Fruit fly (Drosophila melanogaster) whole organism, embryonic: ENCODE results near the gene alphaCOP.
A peak's percentile ranks its signal among the peaks of the same experiment; 100 is the strongest.

Source experiments
- ATbp ChIP-seq: fragments of 200-800 bp; sonication (Bioruptor generic); optimal IDR thresholded peaks from 2 replicates; lab custom pipeline; 2017; ENCODE audit warnings: missing biosample characterization, mild to moderate bottlenecking, missing genetic modification characterization, missing genetic modification reagents
- CG10321 ChIP-seq: fragments of 200-800 bp; sonication (Bioruptor generic); IDR thresholded peaks from 2 replicates; pipeline ENCODE4 v1.3.6; 2022; ENCODE audit warnings: missing biosample characterization, missing genetic modification characterization
- CG10959 ChIP-seq: fragments of 200-800 bp; sonication (Bioruptor generic); IDR thresholded peaks from 2 replicates; pipeline ENCODE4 v1.3.6; 2022; ENCODE audit warnings: missing biosample characterization, missing genetic modification characterization
- CG11093 ChIP-seq: fragments of 200-800 bp; sonication (Bioruptor generic); IDR thresholded peaks from 3 replicates; pipeline ENCODE4 v1.3.6; 2022; ENCODE audit warnings: missing biosample characterization, missing genetic modification characterization
- CG11696 ChIP-seq: fragments of 200-800 bp; sonication (Bioruptor generic); IDR thresholded peaks from 2 replicates; pipeline ENCODE4 v1.3.6; 2022; ENCODE audit warnings: missing biosample characterization, missing genetic modification characterization
- CG12155 ChIP-seq: fragments of 200-800 bp; sonication (Bioruptor generic); optimal IDR thresholded peaks from 3 replicates; lab custom pipeline; 2016; ENCODE audit warnings: missing biosample characterization, missing genetic modification characterization
- CG14014 ChIP-seq: fragments of 200-800 bp; sonication (Bioruptor generic); IDR thresholded peaks from 2 replicates; pipeline ENCODE4 v1.3.6; 2022; ENCODE audit warnings: missing biosample characterization, missing genetic modification characterization
- CG14667 ChIP-seq: fragments of 200-800 bp; sonication (Bioruptor generic); IDR thresholded peaks from 2 replicates; pipeline ENCODE4 v1.3.6; 2022; ENCODE audit warnings: missing biosample characterization, missing genetic modification characterization
- CG14860 ChIP-seq: fragments of 200-800 bp; sonication (Bioruptor generic); IDR thresholded peaks from 3 replicates; pipeline ENCODE4 v1.3.6; 2022; ENCODE audit warnings: missing biosample characterization, missing genetic modification characterization; ENCODE audit not compliant: partially characterized antibody
- CG18764 ChIP-seq: fragments of 200-800 bp; sonication (Bioruptor generic); optimal IDR thresholded peaks from 3 replicates; lab custom pipeline; 2016; ENCODE audit warnings: missing biosample characterization, missing genetic modification characterization
- CG2678 ChIP-seq: fragments of 200-800 bp; sonication (Bioruptor generic); optimal IDR thresholded peaks from 3 replicates; lab custom pipeline; 2019; ENCODE audit warnings: missing biosample characterization, mild to moderate bottlenecking, missing genetic modification characterization, moderate library complexity
- CG2875 ChIP-seq: fragments of 200-800 bp; sonication (Bioruptor generic); optimal IDR thresholded peaks from 2 replicates; lab custom pipeline; 2017; ENCODE audit warnings: missing biosample characterization, mild to moderate bottlenecking, missing genetic modification characterization, missing genetic modification reagents
- CG34224 ChIP-seq: fragments of 200-800 bp; sonication (Bioruptor generic); IDR thresholded peaks from 3 replicates; pipeline ENCODE4 v1.3.6; 2022; ENCODE audit warnings: missing biosample characterization, missing genetic modification characterization; ENCODE audit not compliant: partially characterized antibody
- CG4328 ChIP-seq: fragments of 200-800 bp; sonication (Bioruptor generic); optimal IDR thresholded peaks from 3 replicates; lab custom pipeline; 2017; ENCODE audit warnings: missing biosample characterization, missing genetic modification reagents, missing genetic modification characterization
- CG4360 ChIP-seq: fragments of 200-800 bp; sonication (Bioruptor generic); IDR thresholded peaks from 2 replicates; pipeline ENCODE4 v1.3.6; 2022; ENCODE audit warnings: missing biosample characterization, missing genetic modification characterization
- CG5245 ChIP-seq: fragments of 200-800 bp; sonication (Bioruptor generic); optimal IDR thresholded peaks from 3 replicates; lab custom pipeline; 2016; ENCODE audit warnings: missing biosample characterization, missing genetic modification characterization
- CG5953 ChIP-seq: fragments of 200-800 bp; sonication (Bioruptor generic); IDR thresholded peaks from 2 replicates; pipeline ENCODE4 v1.3.6; 2022; ENCODE audit warnings: missing biosample characterization, missing genetic modification characterization
- CG7556 ChIP-seq: fragments of 200-800 bp; sonication (Bioruptor generic); optimal IDR thresholded peaks from 2 replicates; lab custom pipeline; 2017; ENCODE audit warnings: missing biosample characterization, mild to moderate bottlenecking, missing genetic modification characterization
- CG9215 ChIP-seq: fragments of 200-800 bp; sonication (Bioruptor generic); IDR thresholded peaks from 2 replicates; pipeline ENCODE4 v1.3.6; 2022; ENCODE audit warnings: missing biosample characterization, missing genetic modification characterization
- CG9876 ChIP-seq: fragments of 200-800 bp; sonication (Bioruptor generic); optimal IDR thresholded peaks from 2 replicates; lab custom pipeline; 2016; ENCODE audit warnings: missing biosample characterization, missing genetic modification characterization
- CG9932 ChIP-seq: fragments of 200-800 bp; sonication (Bioruptor generic); IDR thresholded peaks from 2 replicates; pipeline ENCODE4 v1.3.6; 2022; ENCODE audit warnings: missing biosample characterization, missing genetic modification characterization
- D ChIP-seq, 2 experiments: fragments of 200-800 bp in 1 of 2; fragments of >200 bp in 1 of 2; sonication (Bioruptor generic) in 1 of 2; optimal IDR thresholded peaks; 2 replicates in 1 of 2; 3 replicates in 1 of 2; lab custom pipeline; 2017; ENCODE audit warnings: mild to moderate bottlenecking in 1 of 2, missing biosample characterization in 1 of 2, missing genetic modification characterization in 1 of 2, missing genetic modification reagents in 1 of 2
- Dek ChIP-seq: fragments of 200-800 bp; sonication (Bioruptor generic); optimal IDR thresholded peaks from 3 replicates; lab custom pipeline; 2019; ENCODE audit warnings: missing biosample characterization, mild to moderate bottlenecking, missing genetic modification characterization, moderate library complexity
- Doc2 ChIP-seq: fragments of 200-800 bp; sonication (Bioruptor generic); IDR thresholded peaks from 2 replicates; pipeline ENCODE4 v1.3.6; 2022; ENCODE audit warnings: missing biosample characterization, missing genetic modification characterization
- Elba2 ChIP-seq: fragments of 200-800 bp; sonication (Bioruptor generic); optimal IDR thresholded peaks from 3 replicates; lab custom pipeline; 2016; ENCODE audit warnings: missing biosample characterization, missing genetic modification characterization
- Fer1 ChIP-seq: fragments of 200-800 bp; sonication (Bioruptor generic); optimal IDR thresholded peaks from 2 replicates; lab custom pipeline; 2017; ENCODE audit warnings: missing biosample characterization, mild to moderate bottlenecking, missing genetic modification characterization
- GATAe ChIP-seq: fragments of 200-800 bp; sonication (Bioruptor generic); conservative IDR thresholded peaks from 2 replicates; pipeline ENCODE4 v1.3.6; 2022; ENCODE audit warnings: missing biosample characterization, missing genetic modification characterization
- NFAT ChIP-seq: fragments of 200-800 bp; sonication (Bioruptor generic); IDR thresholded peaks from 2 replicates; pipeline ENCODE4 v1.3.6; 2022; ENCODE audit warnings: missing biosample characterization, missing genetic modification characterization
- Rx ChIP-seq: fragments of 200-800 bp; sonication (Bioruptor generic); IDR thresholded peaks from 2 replicates; pipeline ENCODE4 v1.3.6; 2022; ENCODE audit warnings: missing biosample characterization, missing genetic modification characterization
- TFAM ChIP-seq: fragments of 200-800 bp; sonication (Bioruptor generic); optimal IDR thresholded peaks from 2 replicates; lab custom pipeline; 2017; ENCODE audit warnings: missing biosample characterization, missing genetic modification characterization, inconsistent platforms
- bbx ChIP-seq: fragments of 200-800 bp; sonication (Bioruptor generic); IDR thresholded peaks from 2 replicates; pipeline ENCODE4 v1.3.6; 2022; ENCODE audit warnings: missing biosample characterization, missing genetic modification characterization; ENCODE audit not compliant: partially characterized antibody
- corto ChIP-seq: fragments of 200-800 bp; sonication (Bioruptor generic); optimal IDR thresholded peaks from 2 replicates; lab custom pipeline; 2016; ENCODE audit warnings: missing biosample characterization, mild to moderate bottlenecking, missing genetic modification characterization, moderate library complexity
- dan ChIP-seq: fragments of 200-800 bp; sonication (Bioruptor generic); IDR thresholded peaks from 2 replicates; pipeline ENCODE4 v1.3.6; 2022; ENCODE audit warnings: missing biosample characterization, missing genetic modification characterization
- fd3F ChIP-seq: fragments of 200-800 bp; sonication (Bioruptor generic); optimal IDR thresholded peaks from 2 replicates; lab custom pipeline; 2018; ENCODE audit warnings: missing biosample characterization, mild to moderate bottlenecking, missing genetic modification characterization, moderate library complexity
- h ChIP-seq: fragments of >200 bp; optimal IDR thresholded peaks from 2 replicates; lab custom pipeline; 2017
- hkb ChIP-seq, 2 experiments: fragments of 200-800 bp in 1 of 2; fragments of >200 bp in 1 of 2; sonication (Bioruptor generic) in 1 of 2; IDR thresholded peaks in 1 of 2; optimal IDR thresholded peaks in 1 of 2; 2 replicates each; pipeline versions ENCODE4 v1.3.6 to Lab custom; 2017 to 2022; ENCODE audit warnings: missing biosample characterization in 1 of 2, missing genetic modification characterization in 1 of 2
- ken ChIP-seq: fragments of 200-800 bp; sonication (Bioruptor generic); IDR thresholded peaks from 3 replicates; pipeline ENCODE4 v1.3.6; 2022; ENCODE audit warnings: missing biosample characterization, missing genetic modification characterization
- lmd ChIP-seq: fragments of 200-800 bp; sonication (Bioruptor generic); IDR thresholded peaks from 2 replicates; pipeline ENCODE4 v1.3.6; 2022; ENCODE audit warnings: missing biosample characterization, missing genetic modification characterization
- lov ChIP-seq, 2 experiments: fragments of 200-800 bp in 1 of 2; fragments of >200 bp in 1 of 2; sonication (Bioruptor generic) in 1 of 2; IDR thresholded peaks in 1 of 2; optimal IDR thresholded peaks in 1 of 2; 2 replicates in 1 of 2; 3 replicates in 1 of 2; pipeline versions ENCODE4 v1.3.6 to Lab custom; 2017 to 2022; ENCODE audit warnings: missing biosample characterization in 1 of 2, missing genetic modification characterization in 1 of 2
- mld ChIP-seq: fragments of 200-800 bp; sonication (Bioruptor generic); IDR thresholded peaks from 3 replicates; pipeline ENCODE4 v1.3.6; 2022; ENCODE audit warnings: missing biosample characterization, missing genetic modification characterization; ENCODE audit not compliant: partially characterized antibody
- nerfin-1 ChIP-seq: fragments of 200-800 bp; sonication (Bioruptor generic); optimal IDR thresholded peaks from 3 replicates; lab custom pipeline; 2019; ENCODE audit warnings: missing biosample characterization, mild to moderate bottlenecking, missing genetic modification characterization, moderate library complexity
- pb ChIP-seq: fragments of 200-800 bp; sonication (Bioruptor generic); optimal IDR thresholded peaks from 3 replicates; lab custom pipeline; 2016; ENCODE audit warnings: missing biosample characterization, missing genetic modification characterization
- ranshi ChIP-seq: fragments of 200-800 bp; sonication (Bioruptor generic); IDR thresholded peaks from 2 replicates; pipeline ENCODE4 v1.3.6; 2022; ENCODE audit warnings: missing biosample characterization, missing genetic modification characterization
- seq ChIP-seq: fragments of 200-800 bp; sonication (Bioruptor generic); IDR thresholded peaks from 2 replicates; pipeline ENCODE4 v1.3.6; 2022; ENCODE audit warnings: missing biosample characterization, missing genetic modification characterization
- slp2 ChIP-seq: fragments of 200-800 bp; sonication (Bioruptor generic); optimal IDR thresholded peaks from 2 replicates; lab custom pipeline; 2016; ENCODE audit warnings: missing biosample characterization, missing genetic modification characterization
- tap ChIP-seq: fragments of 200-800 bp; optimal IDR thresholded peaks from 3 replicates; lab custom pipeline; 2019; ENCODE audit warnings: missing biosample characterization, mild to moderate bottlenecking, missing genetic modification characterization, moderate library complexity
- toy ChIP-seq: fragments of 200-800 bp; sonication (Bioruptor generic); IDR thresholded peaks from 2 replicates; pipeline ENCODE4 v1.3.6; 2022; ENCODE audit warnings: missing biosample characterization, missing genetic modification characterization
- zf30C ChIP-seq: fragments of 200-800 bp; sonication (Bioruptor generic); optimal IDR thresholded peaks from 3 replicates; lab custom pipeline; 2018; ENCODE audit warnings: missing biosample characterization, mild to moderate bottlenecking, missing genetic modification characterization

alphaCOP gene

DNA sequence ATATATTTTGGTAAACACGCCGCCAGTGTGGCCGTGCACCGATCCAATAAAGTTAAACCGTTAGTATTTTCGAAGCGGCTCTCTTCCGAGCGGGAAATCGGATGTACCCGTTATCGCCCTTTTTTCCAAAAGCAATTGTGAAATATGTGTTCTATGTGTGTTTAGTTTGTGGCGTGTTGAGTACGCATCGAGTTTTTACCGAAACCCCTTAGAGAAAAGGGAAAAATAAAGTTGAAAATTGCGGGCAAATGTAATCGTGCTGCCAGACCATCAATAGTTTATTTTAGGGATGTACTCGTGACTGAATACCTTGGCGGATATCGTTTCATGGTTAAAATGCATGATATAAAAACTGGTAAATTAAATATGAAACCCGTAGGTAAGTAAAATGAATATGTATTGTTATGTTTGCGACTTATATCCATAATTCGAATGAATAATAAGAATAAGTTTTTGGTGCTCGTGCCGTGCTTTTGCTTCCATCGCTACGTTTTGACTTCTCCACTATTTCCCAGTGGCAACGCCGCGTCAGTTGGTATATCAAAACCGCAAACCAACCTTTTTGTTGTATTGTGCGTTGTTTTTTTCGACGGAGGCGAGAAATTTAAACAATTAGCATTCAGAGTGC, 5.7 kb downstream of the alphaCOP start, which contains the start of the genes Mettl2 and Bgb (continued):
- TF ChIP-seq Rx (GFP tag; lab: Robert Waterston, UW): peak; percentile 69
- TF ChIP-seq h: no peak
- peak; percentile 61 for TF ChIP-seq Dek (tag; lab: Kevin White, UChicago)
- TF ChIP-seq zf30C (GFP tag; lab: Kevin White, UChicago): no peak
- TF ChIP-seq CG18764 (GFP tag; lab: Kevin White, UChicago): peak; percentile 72
- TF ChIP-seq Elba2 (GFP tag; lab: Kevin White, UChicago): peak; percentile 23
- TF ChIP-seq hkb (optimal IDR thresholded peaks at IDR 0.05; lab: Kevin White, UChicago): peak; percentile 64
- peak; percentile 37; the same call in 1 of the 2 replicates for TF ChIP-seq hkb (GFP tag; IDR thresholded peaks at IDR 0.05; lab: Robert Waterston, UW)
- peak; percentile 58 for TF ChIP-seq Fer1 (GFP tag; lab: Kevin White, UChicago)
- peak; percentile 76 for TF ChIP-seq CG4360
- no peak for TF ChIP-seq CG2875
- 0 out of 2 replicates have a peak, but pooled peaks have one; percentile 29 for TF ChIP-seq CG11696 (GFP tag; lab: Robert Waterston, UW)
- no peak for TF ChIP-seq corto
- peak; percentile 70 for TF ChIP-seq GATAe (GFP tag; lab: Robert Waterston, UW)
- TF ChIP-seq tap (tag; lab: Kevin White, UChicago): no peak
- peak; percentile 76 for TF ChIP-seq ken (GFP tag; lab: Robert Waterston, UW)
- TF ChIP-seq NFAT (GFP tag; lab: Robert Waterston, UW): peak; percentile 64
- TF ChIP-seq CG4328 (GFP tag; lab: Kevin White, UChicago): peak; percentile 59
- TF ChIP-seq CG10321: no peak
- TF ChIP-seq pb (GFP tag; lab: Kevin White, UChicago): peak; percentile 46
- TF ChIP-seq lov (optimal IDR thresholded peaks at IDR 0.05; lab: Kevin White, UChicago): no peak
- TF ChIP-seq lov (GFP tag; IDR thresholded peaks at IDR 0.05; lab: Robert Waterston, UW): 0 out of 3 replicates have a peak, but pooled peaks have one; percentile 29
- peak; percentile 44; the same call in 1 of the 2 replicates for TF ChIP-seq seq (GFP tag; lab: Robert Waterston, UW)
- peak; percentile 91 for TF ChIP-seq CG9932 (GFP tag; lab: Robert Waterston, UW)
- TF ChIP-seq CG2678 (tag; lab: Kevin White, UChicago): peak; percentile 85
- no peak for TF ChIP-seq D (optimal IDR thresholded peaks at IDR 0.05; lab: Kevin White, UChicago)
- TF ChIP-seq D (GFP tag; optimal IDR thresholded peaks at IDR 0.05; lab: Kevin White, UChicago): peak; percentile 46
- TF ChIP-seq CG14667 (GFP tag; lab: Robert Waterston, UW): peak; percentile 79
- TF ChIP-seq ATbp (GFP tag; lab: Kevin White, UChicago): no peak
- TF ChIP-seq CG34224 (GFP tag; lab: Robert Waterston, UW): peak; percentile 70
- TF ChIP-seq dan (GFP tag; lab: Robert Waterston, UW): peak; percentile 40; the same call in 1 of the 2 replicates
- TF ChIP-seq fd3F (GFP tag; lab: Kevin White, UChicago): peak; percentile 61
- peak; percentile 41; the same call in 1 of the 2 replicates for TF ChIP-seq bbx
- peak; percentile 75 for TF ChIP-seq CG14860
- TF ChIP-seq TFAM: no peak
- TF ChIP-seq CG14014 (GFP tag; lab: Robert Waterston, UW): peak; percentile 75
- TF ChIP-seq CG5245 (GFP tag; lab: Kevin White, UChicago): peak; percentile 65
- peak; percentile 89 for TF ChIP-seq lmd (GFP tag; lab: Robert Waterston, UW)
- TF ChIP-seq ranshi (GFP tag; lab: Robert Waterston, UW): peak; percentile 85; the same call in 1 of the 2 replicates
- TF ChIP-seq CG11093 (GFP tag; lab: Robert Waterston, UW): peak; percentile 49; the same call in 1 of the 3 replicates
- TF ChIP-seq CG9215 (GFP tag; lab: Robert Waterston, UW): peak; percentile 90
- TF ChIP-seq CG12155 (GFP tag; lab: Kevin White, UChicago): peak; percentile 81
- peak; percentile 57; the same call in 1 of the 2 replicates for TF ChIP-seq Doc2
- peak; percentile 66 for TF ChIP-seq slp2
- TF ChIP-seq CG10959 (GFP tag; lab: Robert Waterston, UW): peak; percentile 67
- peak; percentile 51; the same call in 1 of the 2 replicates for TF ChIP-seq toy (GFP tag; lab: Robert Waterston, UW)
- no peak for TF ChIP-seq mld
- peak; percentile 62 for TF ChIP-seq CG9876 (GFP tag; lab: Kevin White, UChicago)
- TF ChIP-seq CG5953: no peak
- TF ChIP-seq nerfin-1 (tag; lab: Kevin White, UChicago): peak; percentile 54
- TF ChIP-seq CG7556 (GFP tag; lab: Kevin White, UChicago): peak; percentile 55
